Worm (Caenorhabditis elegans) whole organism, mixed stage, embryonic: ENCODE data around the gene F49H6.12.

ENCODE experiments used
- M03D4.4 ChIP-seq: sonication (generic microtip); optimal IDR thresholded peaks from 2 replicates; lab custom pipeline; 2017; ENCODE audit warnings: mild to moderate bottlenecking, missing genetic modification characterization, missing compliant biosample characterization
- bed-3 ChIP-seq: fragments of 200-800 bp; sonication (Bioruptor generic); optimal IDR thresholded peaks from 3 replicates; lab custom pipeline; 2018; ENCODE audit warnings: mild to moderate bottlenecking, missing genetic modification characterization, moderate library complexity, missing compliant biosample characterization
- blmp-1 ChIP-seq: fragments of 150-350 bp; optimal IDR thresholded peaks from 2 replicates; lab custom pipeline; 2014; ENCODE audit warnings: missing biosample characterization, missing genetic modification characterization
- ceh-39 ChIP-seq: fragments of 150-350 bp; optimal IDR thresholded peaks from 2 replicates; lab custom pipeline; 2014; ENCODE audit warnings: missing biosample characterization, missing genetic modification characterization
- ceh-43 ChIP-seq: fragments of 200-800 bp; sonication (Bioruptor generic); optimal IDR thresholded peaks from 2 replicates; lab custom pipeline; 2018; ENCODE audit warnings: mild to moderate bottlenecking, missing genetic modification characterization, moderate library complexity, missing compliant biosample characterization
- ceh-83 ChIP-seq: fragments of 200-800 bp; sonication (Bioruptor generic); optimal IDR thresholded peaks from 2 replicates; lab custom pipeline; 2018; ENCODE audit warnings: mild to moderate bottlenecking, missing genetic modification characterization, missing compliant biosample characterization
- ces-1 ChIP-seq: fragments of 150-350 bp; optimal IDR thresholded peaks from 2 replicates; lab custom pipeline; 2014; ENCODE audit warnings: missing biosample characterization, missing genetic modification reagents, missing genetic modification characterization
- cnd-1 ChIP-seq: fragments of 200-800 bp; sonication (Bioruptor generic); optimal IDR thresholded peaks from 2 replicates; lab custom pipeline; 2018; ENCODE audit warnings: mild to moderate bottlenecking, missing genetic modification characterization, missing compliant biosample characterization
- drap-1 ChIP-seq: fragments of 200-800 bp; sonication (Bioruptor generic); optimal IDR thresholded peaks from 3 replicates; lab custom pipeline; 2018; ENCODE audit warnings: mild to moderate bottlenecking, missing genetic modification characterization, missing compliant biosample characterization
- elt-1 ChIP-seq: sonication (generic microtip); optimal IDR thresholded peaks from 2 replicates; lab custom pipeline; 2017; ENCODE audit warnings: missing genetic modification characterization, mild to moderate bottlenecking, missing compliant biosample characterization, antibody characterized with exemption, moderate library complexity, borderline replicate concordance; ENCODE audit not compliant: insufficient read depth
- elt-3 ChIP-seq: fragments of 150-350 bp; optimal IDR thresholded peaks from 2 replicates; lab custom pipeline; 2014; ENCODE audit warnings: missing biosample characterization, missing genetic modification characterization
- ham-2 ChIP-seq: fragments of 200-800 bp; sonication (Bioruptor generic); optimal IDR thresholded peaks from 2 replicates; lab custom pipeline; 2018; ENCODE audit warnings: mild to moderate bottlenecking, missing genetic modification characterization, missing compliant biosample characterization
- hlh-1 ChIP-seq: fragments of 150-350 bp; optimal IDR thresholded peaks from 2 replicates; lab custom pipeline; 2014; ENCODE audit warnings: missing biosample characterization, missing genetic modification reagents, missing genetic modification characterization
- lin-13 ChIP-seq: fragments of 150-350 bp; optimal IDR thresholded peaks from 2 replicates; lab custom pipeline; 2014; ENCODE audit warnings: missing biosample characterization, missing genetic modification characterization
- lin-32 ChIP-seq: fragments of 200-800 bp; sonication (Bioruptor generic); optimal IDR thresholded peaks from 2 replicates; lab custom pipeline; 2018; ENCODE audit warnings: mild to moderate bottlenecking, missing genetic modification characterization, missing compliant biosample characterization
- lsy-2 ChIP-seq: fragments of 150-350 bp; optimal IDR thresholded peaks from 2 replicates; lab custom pipeline; 2014; ENCODE audit warnings: missing biosample characterization, missing genetic modification characterization
- mab-5 ChIP-seq: fragments of 150-350 bp; optimal IDR thresholded peaks from 2 replicates; lab custom pipeline; 2014; ENCODE audit warnings: missing biosample characterization, missing genetic modification characterization
- mep-1 ChIP-seq: fragments of 150-350 bp; optimal IDR thresholded peaks from 2 replicates; lab custom pipeline; 2017; ENCODE audit warnings: missing biosample characterization, missing genetic modification reagents, missing genetic modification characterization, inconsistent platforms
- mls-2 ChIP-seq: sonication (generic microtip); optimal IDR thresholded peaks from 2 replicates; lab custom pipeline; 2016; ENCODE audit warnings: mild to moderate bottlenecking, missing genetic modification characterization, moderate library complexity, missing compliant biosample characterization
- nhr-12 ChIP-seq: fragments of 150-350 bp; optimal IDR thresholded peaks from 2 replicates; lab custom pipeline; 2014; ENCODE audit warnings: missing biosample characterization, missing genetic modification characterization
- nhr-2 ChIP-seq: fragments of 150-350 bp; optimal IDR thresholded peaks from 2 replicates; lab custom pipeline; 2014; ENCODE audit warnings: missing biosample characterization, missing genetic modification characterization
- nhr-237 ChIP-seq: fragments of 150-350 bp; optimal IDR thresholded peaks from 2 replicates; lab custom pipeline; 2014; ENCODE audit warnings: missing biosample characterization, missing genetic modification characterization
- nhr-28 ChIP-seq: fragments of 150-350 bp; optimal IDR thresholded peaks from 2 replicates; lab custom pipeline; 2014; ENCODE audit warnings: missing biosample characterization, missing genetic modification characterization
- nhr-76 ChIP-seq: sonication (generic microtip); optimal IDR thresholded peaks from 2 replicates; lab custom pipeline; 2017; ENCODE audit warnings: missing biosample characterization, missing genetic modification characterization
- pha-4 ChIP-seq: fragments of 150-350 bp; optimal IDR thresholded peaks from 2 replicates; lab custom pipeline; 2018; ENCODE audit warnings: missing biosample characterization, missing genetic modification reagents, missing genetic modification characterization
- sem-2 ChIP-seq: fragments of 200-800 bp; sonication (Bioruptor generic); optimal IDR thresholded peaks from 2 replicates; lab custom pipeline; 2018; ENCODE audit warnings: mild to moderate bottlenecking, missing genetic modification characterization, missing compliant biosample characterization
- snpc-4 ChIP-seq: fragments of 150-350 bp; optimal IDR thresholded peaks from 2 replicates; lab custom pipeline; 2014; ENCODE audit warnings: missing biosample characterization, missing genetic modification characterization
- sptf-1 ChIP-seq: sonication (generic microtip); optimal IDR thresholded peaks from 2 replicates; lab custom pipeline; 2017; ENCODE audit warnings: mild to moderate bottlenecking, missing genetic modification characterization, moderate library complexity, missing compliant biosample characterization
- tbx-8 ChIP-seq: fragments of 200-800 bp; sonication (Bioruptor generic); optimal IDR thresholded peaks from 2 replicates; lab custom pipeline; 2018; ENCODE audit warnings: mild to moderate bottlenecking, missing genetic modification characterization, moderate library complexity, missing compliant biosample characterization
- unc-62 ChIP-seq: fragments of 150-350 bp; optimal IDR thresholded peaks from 2 replicates; lab custom pipeline; 2014; ENCODE audit warnings: missing biosample characterization, missing genetic modification reagents, missing genetic modification characterization
- zip-8 ChIP-seq: fragments of 150-350 bp; optimal IDR thresholded peaks from 2 replicates; lab custom pipeline; 2014; ENCODE audit warnings: missing biosample characterization, missing genetic modification characterization
- ztf-11 ChIP-seq: fragments of 150-350 bp; optimal IDR thresholded peaks from 2 replicates; lab custom pipeline; 2014; ENCODE audit warnings: missing biosample characterization, missing genetic modification characterization

Gene F49H6.12

ce11 chrV:16987035-16987434 lies 34.2 kb downstream of the F49H6.12 start, which contains the start of gene Y102A5C.40:
TSS of gene Y102A5C.40 (minus strand) at chrV:16987135.
- no peak for TF ChIP-seq unc-62 (GFP tag; lab: Kevin White, UChicago)
- TF ChIP-seq ces-1 (GFP tag; lab: Kevin White, UChicago) = no peak
- no peak for TF ChIP-seq tbx-8 (GFP tag; lab: Kevin White, UChicago)
- no peak for TF ChIP-seq ceh-39
- no peak for TF ChIP-seq ceh-83
- TF ChIP-seq ztf-11 (tag; lab: Kevin White, UChicago) = no peak
- no peak for TF ChIP-seq cnd-1 (tag; lab: Kevin White, UChicago)
- no peak for TF ChIP-seq sptf-1
- TF ChIP-seq bed-3 = no peak
- no peak for TF ChIP-seq nhr-12 (tag; lab: Kevin White, UChicago)
- no peak for TF ChIP-seq snpc-4 (tag; lab: Kevin White, UChicago)
- no peak for TF ChIP-seq mab-5 (tag; lab: Kevin White, UChicago)
- no peak for TF ChIP-seq nhr-76 (tag; lab: Kevin White, UChicago)

- TF ChIP-seq lin-32 (GFP tag; lab: Kevin White, UChicago) (no peak), ham-2 (no peak)
Observed at ce11 chrV:16980368-16980767, 40.9 kb downstream of the F49H6.12 start, which contains the start of gene srz-54. TSS of gene srz-54 (plus strand) at chrV:16980668.

ce11 chrV:16974919-16975318 lies 46.3 kb downstream of the F49H6.12 start, which contains the start of gene srx-54:
TSS of gene srx-54 (plus strand) at chrV:16975219.
- TF ChIP-seq lsy-2 (tag; lab: Kevin White, UChicago) (no peak), nhr-237 (tag; lab: Kevin White, UChicago) (no peak), sem-2 (GFP tag; lab: Kevin White, UChicago) (no peak), mep-1 (tag; lab: Kevin White, UChicago) (no peak), elt-3 (no peak), elt-1 (tag; lab: Kevin White, UChicago) (no peak), snpc-4 (tag; lab: Kevin White, UChicago) (no peak), pha-4 (no peak), mls-2 (no peak), nhr-28 (tag; lab: Kevin White, UChicago) (no peak), ceh-83 (no peak), nhr-76 (tag; lab: Kevin White, UChicago) (no peak), lin-13 (tag; lab: Kevin White, UChicago) (no peak), tbx-8 (GFP tag; lab: Kevin White, UChicago) (no peak), sptf-1 (no peak)

ce11 chrV:16973338-16973737 lies 47.9 kb downstream of the F49H6.12 start:
- TF ChIP-seq ces-1 (GFP tag; lab: Kevin White, UChicago) = no peak
- no peak for TF ChIP-seq ceh-43 (GFP tag; lab: Kevin White, UChicago)
- TF ChIP-seq bed-3 = no peak
- TF ChIP-seq pha-4 = no peak
- TF ChIP-seq ham-2 = no peak
- TF ChIP-seq nhr-12 (tag; lab: Kevin White, UChicago) = no peak
- no peak for TF ChIP-seq M03D4.4 (tag; lab: Kevin White, UChicago)
- no peak for TF ChIP-seq zip-8 (tag; lab: Kevin White, UChicago)
- TF ChIP-seq ztf-11 (tag; lab: Kevin White, UChicago) = no peak
- no peak for TF ChIP-seq drap-1 (GFP tag; lab: Kevin White, UChicago)
- no peak for TF ChIP-seq sem-2 (GFP tag; lab: Kevin White, UChicago)
- TF ChIP-seq hlh-1 (tag; lab: Kevin White, UChicago) = no peak
- no peak for TF ChIP-seq snpc-4 (tag; lab: Kevin White, UChicago)
- no peak for TF ChIP-seq mep-1 (tag; lab: Kevin White, UChicago)
- TF ChIP-seq tbx-8 (GFP tag; lab: Kevin White, UChicago) = no peak
- TF ChIP-seq ceh-39 = no peak
- TF ChIP-seq, all 35 proteins: peak for 0

ce11 chrV:16972134-16972533 lies 49.1 kb downstream of the F49H6.12 start, which contains the start of gene srh-119:
TSS of gene srh-119 (plus strand) at chrV:16972434.
- TF ChIP-seq hlh-1 (tag; lab: Kevin White, UChicago) (no peak), lin-32 (GFP tag; lab: Kevin White, UChicago) (no peak), blmp-1 (no peak), tbx-8 (GFP tag; lab: Kevin White, UChicago) (no peak), cnd-1 (tag; lab: Kevin White, UChicago) (no peak), nhr-2 (no peak), ztf-11 (tag; lab: Kevin White, UChicago) (no peak), M03D4.4 (tag; lab: Kevin White, UChicago) (no peak), sem-2 (GFP tag; lab: Kevin White, UChicago) (no peak), ceh-39 (no peak), elt-3 (no peak), snpc-4 (tag; lab: Kevin White, UChicago) (no peak), elt-1 (tag; lab: Kevin White, UChicago) (no peak), nhr-76 (tag; lab: Kevin White, UChicago) (no peak), ceh-83 (no peak), nhr-237 (tag; lab: Kevin White, UChicago) (no peak), ces-1 (GFP tag; lab: Kevin White, UChicago) (no peak), ceh-43 (GFP tag; lab: Kevin White, UChicago) (no peak), mls-2 (no peak)
